Worm (Caenorhabditis elegans): ENCODE measurements around the gene ptr-24.
A peak's percentile ranks its signal among the peaks of the same experiment; 100 is the strongest.

Gene ptr-24

ce11 chrX:13356469-13356868 is 18.6 kb downstream of the ptr-24 start (continued):
- TF ChIP-seq hmg-1.1 (GFP tag; IDR thresholded peaks at IDR 0.05) (0 out of 2 replicates have a peak, but pooled peaks have one; percentile 41), nhr-76 (tag; optimal IDR thresholded peaks at IDR 0.05) (peak; percentile 57), zag-1 (tag; optimal IDR thresholded peaks at IDR 0.05) (no peak), fos-1 (tag; optimal IDR thresholded peaks at IDR 0.05) (no peak), tra-1 (GFP tag; IDR thresholded peaks at IDR 0.05) (peak; percentile 88), madf-9 (GFP tag; conservative IDR thresholded peaks at IDR 0.05) (no peak; the same call in 1 of the 2 replicates), hlh-11 (tag; optimal IDR thresholded peaks at IDR 0.05) (peak; percentile 94), ceh-82 (tag; optimal IDR thresholded peaks at IDR 0.05) (no peak), lin-1 (GFP tag; IDR thresholded peaks at IDR 0.05) (peak; percentile 90), nhr-28 (tag; optimal IDR thresholded peaks at IDR 0.05) (peak; percentile 92), mdt-29 (GFP tag; IDR thresholded peaks at IDR 0.05) (0 out of 2 replicates have a peak, but pooled peaks have one; percentile 60), dmd-6 (GFP tag; IDR thresholded peaks at IDR 0.05) (peak; percentile 98), dmd-8 (GFP tag; IDR thresholded peaks at IDR 0.05) (no peak)

ce11 chrX:13357673-13358072 is 19.8 kb downstream of the ptr-24 start:
- TF ChIP-seq pha-4 (GFP tag; IDR thresholded peaks at IDR 0.05): no peak
- no peak for TF ChIP-seq pha-4 (tag; optimal IDR thresholded peaks at IDR 0.05)
- TF ChIP-seq ztf-7 (tag; optimal IDR thresholded peaks at IDR 0.05): no peak
- no peak for TF ChIP-seq egl-27 (tag; optimal IDR thresholded peaks at IDR 0.05)
- TF ChIP-seq mdl-1 (tag; optimal IDR thresholded peaks at IDR 0.05): peak in 1 of 2 experiments; percentile 48
- no peak for TF ChIP-seq F26F4.8 (GFP tag; conservative IDR thresholded peaks at IDR 0.05)
- no peak for TF ChIP-seq lin-29 (GFP tag; IDR thresholded peaks at IDR 0.05)
- peak; percentile 32 for TF ChIP-seq nhr-48 (tag; optimal IDR thresholded peaks at IDR 0.05)
- peak; percentile 12 for TF ChIP-seq hlh-11 (tag; optimal IDR thresholded peaks at IDR 0.05)
- no peak for TF ChIP-seq gei-8 (GFP tag; optimal IDR thresholded peaks at IDR 0.05)
- no peak for TF ChIP-seq nhr-41 (GFP tag; IDR thresholded peaks at IDR 0.05)
- peak; percentile 45 for TF ChIP-seq mxl-3 (GFP tag; optimal IDR thresholded peaks at IDR 0.05)
- no peak for TF ChIP-seq snpc-1.2 (GFP tag; IDR thresholded peaks at IDR 0.05)
- no peak for TF ChIP-seq egl-43 (GFP tag; IDR thresholded peaks at IDR 0.05)
- no peak for TF ChIP-seq tag-97 (GFP tag; IDR thresholded peaks at IDR 0.05)
- no peak for TF ChIP-seq ceh-44 (GFP tag; IDR thresholded peaks at IDR 0.05)
- TF ChIP-seq nhr-28 (tag; optimal IDR thresholded peaks at IDR 0.05): peak; percentile 60
- no peak for TF ChIP-seq zip-11 (GFP tag; IDR thresholded peaks at IDR 0.05)
- no peak for TF ChIP-seq aha-1 (tag)
- no peak for TF ChIP-seq snpc-4 (tag; optimal IDR thresholded peaks at IDR 0.05)
- no peak for TF ChIP-seq spr-1 (tag; optimal IDR thresholded peaks at IDR 0.05)
- TF ChIP-seq lin-38 (GFP tag; IDR thresholded peaks at IDR 0.05): no peak
- TF ChIP-seq attf-4 (tag; optimal IDR thresholded peaks at IDR 0.05): no peak
- no peak for TF ChIP-seq ceh-62 (tag; optimal IDR thresholded peaks at IDR 0.05)
- TF ChIP-seq lsy-2 (tag; optimal IDR thresholded peaks at IDR 0.05): no peak
- no peak for TF ChIP-seq ceh-82 (tag; optimal IDR thresholded peaks at IDR 0.05)
- no peak for TF ChIP-seq nhr-76 (tag; optimal IDR thresholded peaks at IDR 0.05)
- no peak for TF ChIP-seq hmg-1.1 (GFP tag; IDR thresholded peaks at IDR 0.05)
- peak; percentile 54 for TF ChIP-seq hlh-30 (tag; optimal IDR thresholded peaks at IDR 0.05; ENCODE audit: insufficient read depth)

DNA sequence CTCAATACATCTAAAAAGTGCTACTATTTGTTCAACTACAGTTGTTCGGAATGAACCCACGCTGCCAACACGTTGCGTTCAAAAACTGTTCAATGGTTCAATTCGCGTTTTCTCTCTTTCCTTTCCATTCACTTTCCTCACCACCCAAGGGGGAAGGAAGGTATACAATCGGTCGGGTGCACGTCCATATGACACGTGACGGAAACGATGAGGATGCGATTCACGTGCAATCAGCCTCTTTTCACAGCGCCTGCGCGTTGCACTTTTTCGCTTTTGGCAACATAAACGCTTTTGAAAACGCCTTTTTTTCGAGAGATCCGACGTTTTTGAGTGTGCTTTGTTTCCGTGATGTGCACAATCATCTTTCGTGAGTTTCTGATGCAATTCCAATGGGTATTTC is 20.7 kb downstream of the ptr-24 start:
- TF ChIP-seq T20F7.1 (GFP tag; optimal IDR thresholded peaks at IDR 0.05) (no peak), nhr-11 (tag; optimal IDR thresholded peaks at IDR 0.05) (peak; percentile 95), dve-1 (tag; optimal IDR thresholded peaks at IDR 0.05; ENCODE audit: insufficient read depth) (peak; percentile 89), egl-43 (GFP tag; IDR thresholded peaks at IDR 0.05) (0 out of 2 replicates have a peak, but pooled peaks have one; percentile 36), zip-2 (tag; optimal IDR thresholded peaks at IDR 0.05) (peak; percentile 19), rbr-2 (tag; optimal IDR thresholded peaks at IDR 0.05) (peak; percentile 49), set-16 (GFP tag; IDR thresholded peaks at IDR 0.05) (peak; percentile 21; the same call in 1 of the 2 replicates), Y105C5A.15 (GFP tag; IDR thresholded peaks at IDR 0.05) (no peak), mep-1 (tag; optimal IDR thresholded peaks at IDR 0.05) (peak; percentile 75), daf-12 (tag; optimal IDR thresholded peaks at IDR 0.05) (no peak), cey-2 (tag; optimal IDR thresholded peaks at IDR 0.05; ENCODE audit: borderline replicate concordance, insufficient read depth) (peak; percentile 14), lsy-2 (tag; optimal IDR thresholded peaks at IDR 0.05) (peak; percentile 12 to 73), duxl-1 (tag; optimal IDR thresholded peaks at IDR 0.05; ENCODE audit: poor library complexity) (peak; percentile 78), dmd-6 (GFP tag; IDR thresholded peaks at IDR 0.05) (peak; percentile 99), daf-16 (GFP tag; optimal IDR thresholded peaks at IDR 0.05) (peak in 1 of 2 experiments; percentile 40), daf-16 (tag; optimal IDR thresholded peaks at IDR 0.05) (peak; percentile 58), madf-9 (GFP tag; conservative IDR thresholded peaks at IDR 0.05) (0 out of 2 replicates have a peak, but pooled peaks have one; percentile 34)
